Worm (Caenorhabditis elegans) whole organism, L4/young adult: ENCODE measurements around the gene unc-98.

Experiments used
- W03F9.2 ChIP-seq: fragments of 150-350 bp; optimal IDR thresholded peaks from 2 replicates; lab custom pipeline; 2014; ENCODE audit warnings: missing biosample characterization, missing genetic modification characterization
- dao-5 ChIP-seq: sonication (generic microtip); optimal IDR thresholded peaks from 2 replicates; lab custom pipeline; 2016; ENCODE audit warnings: missing genotype, missing genetic modification characterization, moderate library complexity, missing compliant biosample characterization
- him-1 ChIP-seq: sonication (generic microtip); optimal IDR thresholded peaks from 2 replicates; lab custom pipeline; 2016; ENCODE audit warnings: missing genotype, missing genetic modification reagents, missing genetic modification characterization, missing compliant biosample characterization

The unc-98 gene

DNA sequence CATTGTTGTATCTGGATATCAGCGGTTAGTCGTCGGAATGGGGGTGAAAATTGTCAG lies at the start of gene unc-98, which contains the start of gene F08C6.18:
Gene unc-98 (minus strand): TSS at position 48 of the 57 bp plus-strand sequence.
Gene F08C6.18 (minus strand): TSS at position 57 of the 57 bp plus-strand sequence.
- no peak for TF ChIP-seq him-1
- no peak for TF ChIP-seq dao-5 (tag; lab: Kevin White, UChicago)
- no peak for TF ChIP-seq W03F9.2

DNA sequence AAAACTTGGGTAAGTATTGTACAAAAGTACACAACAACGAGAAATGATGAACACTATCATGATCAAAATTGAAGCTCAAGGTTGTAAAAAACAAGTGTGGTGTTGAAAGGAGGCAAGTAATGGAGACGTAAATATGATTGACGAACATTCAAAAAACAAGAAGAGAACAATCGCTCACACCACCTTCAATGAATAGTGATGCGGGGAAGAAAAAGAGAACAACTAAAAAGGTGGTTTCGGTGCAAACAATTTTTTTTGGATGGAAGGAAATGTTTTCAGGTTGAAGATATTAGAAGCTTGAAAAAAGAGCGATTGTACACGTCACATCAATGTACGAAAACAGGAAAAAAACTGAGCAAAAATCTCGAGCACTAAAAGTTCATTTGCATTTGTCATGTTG lies 41.0 kb upstream of the unc-98 start:
- no peak for TF ChIP-seq W03F9.2
- TF ChIP-seq him-1, result no peak
- TF ChIP-seq dao-5 (tag; lab: Kevin White, UChicago), result no peak

DNA sequence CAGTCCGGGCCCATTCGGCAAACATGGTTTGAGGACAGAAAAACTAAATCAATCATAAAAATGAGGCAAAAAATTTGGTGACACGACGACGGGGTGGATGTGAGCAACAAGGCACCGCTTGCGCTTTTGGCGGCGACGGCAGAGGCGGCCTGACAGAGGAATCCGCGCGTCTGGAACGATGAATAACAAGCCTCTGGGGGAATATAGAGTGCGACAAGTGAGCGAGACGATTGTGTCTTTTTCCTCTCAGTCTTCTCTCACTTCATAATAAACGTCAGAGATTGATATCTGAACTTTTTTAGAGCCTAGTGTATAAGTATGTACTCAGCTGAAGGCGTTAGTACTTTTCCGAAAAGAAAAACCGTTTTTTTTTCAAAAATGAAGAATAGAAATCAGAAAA lies 34.6 kb upstream of the unc-98 start, which contains the start of gene twk-17:
Gene twk-17 (minus strand): TSS at position 101 of the 400 bp plus-strand sequence.
- TF ChIP-seq dao-5 (tag; lab: Kevin White, UChicago) (no peak), W03F9.2 (no peak), him-1 (no peak)

DNA sequence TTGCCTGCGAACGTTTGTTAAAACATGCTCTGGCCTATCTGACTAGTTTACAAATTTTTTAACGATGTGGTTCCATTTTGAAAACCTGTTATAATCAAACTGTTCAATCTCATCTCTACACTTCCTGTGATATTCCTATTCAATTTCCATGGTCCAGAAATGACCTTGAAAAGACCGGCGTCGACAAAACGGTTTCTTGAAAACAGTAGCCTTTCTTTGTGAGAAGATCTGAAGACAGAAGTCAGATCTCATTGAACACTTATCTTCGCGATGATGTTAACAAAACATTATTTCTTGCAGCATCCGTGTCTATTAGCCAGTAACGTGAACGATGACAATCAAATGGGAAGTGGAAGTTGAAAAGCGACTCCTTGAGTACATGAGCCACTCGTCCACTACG lies 23.2 kb upstream of the unc-98 start, which contains the start of gene C44E12.1:
Gene C44E12.1 (plus strand): TSS at position 301 of the 400 bp plus-strand sequence.
- TF ChIP-seq him-1, result no peak

DNA sequence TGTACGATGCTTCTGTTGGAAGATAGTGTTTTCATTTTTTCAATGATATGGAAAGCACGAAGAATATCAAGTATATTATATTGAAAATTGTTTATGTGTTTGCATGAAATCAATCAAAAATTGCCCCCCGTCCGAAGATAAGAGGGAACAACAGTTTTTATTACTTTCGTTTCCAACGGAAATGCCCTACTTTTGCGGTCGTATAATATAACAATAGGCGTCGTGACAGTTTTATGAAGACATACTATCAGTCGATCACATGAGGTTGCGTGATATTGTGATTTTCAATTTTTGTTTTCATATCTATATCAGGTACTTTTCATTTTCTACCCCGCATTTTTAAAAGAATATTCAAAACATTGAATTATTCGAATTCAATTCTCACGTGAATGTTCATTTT lies 22.6 kb upstream of the unc-98 start:
- TF ChIP-seq him-1 (no peak), W03F9.2 (no peak), dao-5 (tag; lab: Kevin White, UChicago) (no peak)

DNA sequence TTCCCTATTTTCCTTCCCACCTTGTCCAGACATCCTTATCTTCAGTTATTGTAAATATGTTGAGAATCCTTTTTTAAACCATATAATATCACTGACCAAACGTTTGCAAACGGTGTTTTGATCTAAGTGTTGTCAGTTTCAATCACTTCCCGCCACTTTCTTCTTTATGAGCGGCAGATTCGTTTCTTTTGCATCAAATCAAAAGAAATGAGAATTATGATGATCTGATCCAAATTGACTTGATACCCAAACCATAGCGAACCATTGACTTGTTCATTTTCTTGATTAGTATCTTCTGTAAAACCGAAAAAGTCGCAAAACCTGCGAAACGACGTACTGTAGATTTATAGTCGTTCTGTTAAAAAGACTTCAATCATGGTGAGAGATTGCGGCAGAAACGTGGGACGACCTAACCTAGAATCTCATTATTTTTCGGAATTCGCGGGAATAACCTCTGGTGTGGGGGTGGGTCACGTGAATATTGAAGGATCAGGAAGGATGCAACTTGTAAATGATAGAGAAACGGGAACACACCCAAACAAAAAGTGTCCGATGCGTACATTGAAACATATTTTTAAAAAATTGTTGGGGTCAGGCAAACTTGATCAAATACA lies 20.6 kb upstream of the unc-98 start:
- TF ChIP-seq dao-5 (tag; lab: Kevin White, UChicago) (no peak), W03F9.2 (no peak), him-1 (no peak)

DNA sequence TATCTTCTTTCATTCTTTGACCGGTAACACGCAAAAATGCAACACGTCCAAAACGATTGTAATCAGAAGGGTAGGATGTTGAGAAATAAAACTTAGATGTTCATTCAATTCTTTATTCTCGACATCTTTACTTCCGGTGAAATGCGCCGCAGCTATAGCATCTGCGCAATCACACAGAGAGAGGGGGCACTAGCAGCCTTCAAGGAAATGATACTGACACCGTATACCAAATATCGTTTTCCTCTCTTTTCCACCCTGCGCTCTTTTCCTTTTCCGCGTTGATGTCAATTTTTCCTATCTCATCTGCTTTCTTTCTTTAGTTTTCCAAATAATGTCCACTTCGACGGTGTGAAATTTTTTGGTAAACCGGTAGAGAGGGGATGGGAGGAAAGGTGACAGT lies 17.3 kb upstream of the unc-98 start:
- TF ChIP-seq him-1 (no peak), W03F9.2 (no peak), dao-5 (tag; lab: Kevin White, UChicago) (no peak)

DNA sequence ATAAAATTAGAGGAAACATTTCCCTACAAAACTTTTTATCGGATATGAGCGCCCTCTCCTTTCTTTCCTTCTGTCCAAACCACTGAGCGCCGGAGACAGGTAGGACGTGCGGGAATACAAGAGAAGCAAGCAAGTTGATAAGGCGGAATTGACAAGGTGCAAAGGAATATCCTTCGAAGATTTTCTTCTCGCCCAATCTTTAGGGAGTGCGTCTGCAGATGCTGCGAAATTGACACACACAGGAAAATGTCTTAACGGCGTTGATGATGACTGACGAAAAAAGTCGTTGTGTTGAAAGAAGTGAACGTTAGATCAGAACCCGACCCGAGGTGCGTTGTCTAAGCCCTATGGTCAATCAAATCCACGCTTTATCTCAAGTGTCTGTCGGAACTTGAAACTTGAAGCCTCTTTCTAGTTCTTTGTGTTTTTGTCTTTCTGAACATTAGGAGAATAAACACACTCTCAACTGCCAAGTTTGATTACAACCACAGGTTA lies 14.4 kb upstream of the unc-98 start:
- TF ChIP-seq W03F9.2 (no peak), dao-5 (tag; lab: Kevin White, UChicago) (no peak), him-1 (no peak)

DNA sequence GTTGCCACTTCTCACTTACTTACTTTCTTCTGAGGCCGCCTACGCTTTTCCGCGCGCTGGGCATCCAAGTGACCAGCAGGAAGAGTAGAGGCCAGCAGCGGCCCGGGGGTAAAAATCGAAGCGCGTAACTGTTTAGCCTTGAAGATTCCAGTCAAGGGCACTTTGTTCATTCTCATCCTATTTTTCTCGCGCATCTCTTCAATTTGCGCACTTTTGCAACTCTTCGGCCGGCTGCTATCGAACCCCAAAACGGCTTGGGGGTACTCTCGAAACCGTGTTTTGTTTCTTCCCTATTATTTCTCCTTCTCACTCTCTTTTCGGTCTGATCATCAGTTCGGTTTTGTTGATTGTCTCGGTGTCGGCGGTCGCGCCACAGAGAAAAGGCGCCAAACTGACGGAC lies 13.2 kb upstream of the unc-98 start:
- TF ChIP-seq dao-5 (tag; lab: Kevin White, UChicago) (no peak), him-1 (no peak), W03F9.2 (no peak)

DNA sequence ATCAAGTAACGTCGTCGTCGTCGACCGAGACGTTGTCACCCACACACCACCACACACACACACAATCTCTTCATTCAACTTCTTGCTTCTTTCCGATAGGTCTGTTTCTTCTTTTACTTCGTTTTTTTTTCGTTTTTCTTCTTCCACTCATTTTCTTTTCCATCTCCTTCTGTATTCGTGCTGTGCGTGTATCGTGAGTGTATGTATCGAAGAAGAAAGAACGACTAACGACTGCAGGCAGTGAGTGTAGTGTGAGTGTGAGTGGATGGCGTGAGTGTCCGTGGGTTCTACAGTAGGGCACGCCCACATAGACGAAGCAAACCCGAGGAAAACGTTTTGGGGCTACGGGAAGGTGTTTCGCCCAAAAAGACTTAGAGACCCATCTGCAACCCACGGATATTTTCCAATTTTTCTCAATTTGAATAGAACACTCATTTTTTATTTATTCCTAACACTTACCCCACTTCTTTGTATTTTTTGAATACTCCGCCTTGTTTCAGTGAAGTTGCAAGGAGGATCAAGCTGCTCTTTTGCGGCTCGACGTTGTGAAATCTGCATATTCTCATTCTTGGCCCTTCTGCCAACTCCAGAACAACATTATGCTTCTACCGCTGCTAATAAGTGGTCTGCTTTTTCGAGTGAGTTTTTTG lies 12.3 kb upstream of the unc-98 start, which contains the start of gene adt-2:
Gene adt-2 (plus strand): TSS at position 600 of the 650 bp plus-strand sequence.
- TF ChIP-seq dao-5 (tag; lab: Kevin White, UChicago), result no peak
- TF ChIP-seq W03F9.2, result no peak
- no peak for TF ChIP-seq him-1

DNA sequence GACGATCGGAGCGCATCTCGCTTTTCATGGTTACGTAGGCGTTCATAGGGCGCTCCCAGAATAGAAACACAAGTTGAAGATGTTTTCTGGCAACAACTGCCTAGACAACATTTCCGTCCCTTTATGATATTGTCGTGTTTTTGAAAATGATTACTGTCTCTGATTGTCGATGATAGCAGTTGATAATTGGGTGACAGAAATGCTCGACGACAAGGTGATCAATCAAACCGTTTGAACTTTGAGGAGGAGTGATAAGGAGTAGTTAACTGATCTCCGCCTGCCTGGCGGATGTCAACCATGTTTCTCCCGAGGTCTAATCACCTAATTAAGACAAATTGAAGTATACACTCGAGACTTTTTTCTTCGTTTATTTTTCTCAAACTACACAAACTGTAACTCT lies 10.5 kb upstream of the unc-98 start:
- no peak for TF ChIP-seq dao-5 (tag; lab: Kevin White, UChicago)
- TF ChIP-seq him-1, result no peak
- no peak for TF ChIP-seq W03F9.2

DNA sequence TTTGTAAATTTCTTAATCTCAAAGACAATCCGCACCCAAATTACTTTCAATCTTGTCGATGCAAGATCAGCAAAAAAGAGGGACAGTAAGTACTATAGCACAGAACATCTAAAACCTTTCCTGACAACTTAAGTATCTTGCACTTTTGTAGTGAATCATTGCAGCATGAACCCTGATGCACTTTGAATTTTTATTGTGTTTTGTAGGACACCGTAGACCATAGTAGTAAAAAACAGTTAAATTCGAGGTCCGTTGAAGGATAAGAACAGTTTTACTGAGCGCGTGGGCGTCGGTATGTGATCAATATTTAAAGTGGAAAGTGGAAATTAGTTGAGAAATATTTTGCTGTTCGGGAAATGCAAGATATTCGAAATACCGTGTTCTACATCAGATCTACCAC lies 8.8 kb upstream of the unc-98 start:
- TF ChIP-seq dao-5 (tag; lab: Kevin White, UChicago), result no peak
- no peak for TF ChIP-seq him-1
- no peak for TF ChIP-seq W03F9.2

DNA sequence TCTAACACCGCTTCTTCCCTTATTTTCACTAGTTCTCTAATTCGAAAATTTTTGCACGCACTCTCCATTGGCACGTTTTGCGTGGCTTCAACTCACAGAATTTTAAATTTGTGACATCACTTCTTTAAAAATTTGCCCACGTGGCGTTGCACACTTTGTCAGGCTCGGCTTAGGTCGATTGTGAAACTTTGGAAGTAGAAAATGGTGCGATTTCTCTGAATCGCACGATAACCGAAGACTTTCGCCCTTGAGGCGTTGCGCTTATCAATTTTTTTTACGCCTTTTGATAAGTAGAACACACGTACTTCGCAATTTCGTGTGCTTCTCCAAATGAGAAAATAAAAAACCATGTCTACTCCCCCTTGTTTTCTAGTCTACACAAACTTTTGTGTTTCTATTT lies 4.9 kb upstream of the unc-98 start:
- TF ChIP-seq dao-5 (tag; lab: Kevin White, UChicago) (no peak), W03F9.2 (no peak), him-1 (no peak)

DNA sequence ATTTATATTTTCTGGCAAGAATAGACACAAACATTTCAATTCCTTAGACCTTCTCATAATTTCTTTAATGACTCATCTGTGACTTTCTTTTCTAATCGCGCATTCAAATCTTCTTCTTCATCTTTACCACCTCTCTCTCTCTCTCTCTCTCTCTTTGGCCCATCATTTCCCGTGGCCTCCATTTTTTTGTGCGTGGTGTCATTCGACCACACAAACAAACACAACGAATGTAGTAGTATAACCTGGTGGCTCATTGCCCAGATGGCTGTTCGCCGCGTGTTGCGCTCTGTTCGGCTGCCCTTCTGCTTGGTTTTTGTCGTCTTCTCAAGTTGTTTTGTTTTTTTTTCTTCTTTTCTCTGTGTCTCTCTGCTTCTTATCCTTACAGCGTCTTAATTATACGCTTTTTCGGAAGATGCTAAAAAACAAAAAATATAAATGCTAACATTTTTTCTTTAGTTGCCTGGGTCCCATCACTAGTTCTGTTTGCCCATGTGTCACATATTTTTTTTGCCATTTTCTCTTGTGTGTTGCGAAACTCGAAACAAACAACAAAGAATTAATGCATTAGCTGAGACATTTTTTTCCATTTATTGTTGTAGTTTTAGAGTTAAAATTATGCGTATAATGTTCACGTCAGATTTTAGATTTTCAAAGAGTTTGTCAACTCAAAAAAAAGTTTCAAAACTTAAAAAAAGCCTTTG lies 4.2 kb upstream of the unc-98 start:
- no peak for TF ChIP-seq dao-5 (tag; lab: Kevin White, UChicago)
- no peak for TF ChIP-seq him-1
- no peak for TF ChIP-seq W03F9.2

DNA sequence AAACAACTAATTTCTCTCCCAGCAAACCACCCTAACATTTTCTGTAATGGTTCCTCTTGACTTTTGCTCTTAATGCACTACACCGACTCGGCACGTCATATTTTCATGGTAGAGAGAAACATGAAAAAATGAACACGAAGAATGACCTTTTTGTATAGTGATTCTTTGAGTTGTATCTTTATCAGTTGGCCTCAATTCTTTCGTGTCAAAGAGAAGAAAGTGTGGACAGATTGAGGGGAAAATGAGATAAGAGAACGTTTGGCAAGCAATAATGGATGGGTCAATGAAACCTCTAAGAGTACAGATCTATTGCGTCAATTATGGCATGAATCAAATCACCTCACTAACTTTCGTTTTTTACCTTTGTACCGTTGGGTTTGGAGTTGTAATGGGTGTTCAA lies 2.5 kb upstream of the unc-98 start:
- TF ChIP-seq him-1 (no peak), dao-5 (tag; lab: Kevin White, UChicago) (no peak), W03F9.2 (no peak)
